Worm (Caenorhabditis elegans) whole organism, L2 larva: ENCODE measurements around the gene degl-1.

Source experiments
- R02D3.7 ChIP-seq: fragments of 150-350 bp; optimal IDR thresholded peaks from 2 replicates; lab custom pipeline; 2014; ENCODE audit warnings: missing biosample characterization, missing genetic modification characterization
- crh-2 ChIP-seq: sonication (generic microtip); optimal IDR thresholded peaks from 2 replicates; lab custom pipeline; 2017; ENCODE audit warnings: missing biosample characterization, missing genetic modification characterization
- dmd-4 ChIP-seq: sonication (generic microtip); optimal IDR thresholded peaks from 2 replicates; lab custom pipeline; 2017; ENCODE audit warnings: missing biosample characterization, missing genetic modification characterization
- egl-27 ChIP-seq: sonication (generic microtip); optimal IDR thresholded peaks from 3 replicates; lab custom pipeline; 2017; ENCODE audit warnings: missing biosample characterization, missing genetic modification reagents, missing genetic modification characterization
- nhr-23 ChIP-seq: fragments of 150-350 bp; optimal IDR thresholded peaks from 2 replicates; lab custom pipeline; 2014; ENCODE audit warnings: missing biosample characterization, missing genetic modification reagents, missing genetic modification characterization
- nhr-77 ChIP-seq: fragments of 150-350 bp; optimal IDR thresholded peaks from 2 replicates; lab custom pipeline; 2014; ENCODE audit warnings: missing biosample characterization, missing genetic modification characterization
- peb-1 ChIP-seq: fragments of 150-350 bp; optimal IDR thresholded peaks from 2 replicates; lab custom pipeline; 2014; ENCODE audit warnings: missing biosample characterization, missing genetic modification characterization
- ztf-11 ChIP-seq: sonication (generic microtip); optimal IDR thresholded peaks from 2 replicates; lab custom pipeline; 2017; ENCODE audit warnings: missing biosample characterization, missing genetic modification characterization

- TF ChIP-seq nhr-23 (tag; lab: Kevin White, UChicago) (no peak), R02D3.7 (no peak), dmd-4 (tag; lab: Kevin White, UChicago) (no peak), peb-1 (tag; lab: Kevin White, UChicago) (no peak), nhr-77 (tag; lab: Kevin White, UChicago) (no peak), ztf-11 (tag; lab: Kevin White, UChicago) (no peak), egl-27 (tag; lab: Kevin White, UChicago) (no peak), crh-2 (tag; lab: Kevin White, UChicago) (no peak)
Measured at ce11 chrIV:14802316-14802715, 31.1 kb upstream of the degl-1 start, which contains the start of gene Y57G11C.1142.
